Fruit fly (Drosophila melanogaster) whole organism, embryonic: ENCODE data around the gene CG12643.

ENCODE experiments used
- Bdp1 ChIP-seq: fragments of 200-800 bp; sonication (Bioruptor generic); optimal IDR thresholded peaks from 3 replicates; lab custom pipeline; 2016; ENCODE audit warnings: missing biosample characterization, missing genetic modification characterization
- CG10543 ChIP-seq: fragments of 200-800 bp; sonication (Bioruptor generic); optimal IDR thresholded peaks from 3 replicates; lab custom pipeline; 2017; ENCODE audit warnings: missing biosample characterization, mild to moderate bottlenecking, missing genetic modification characterization, moderate library complexity
- CG11695 ChIP-seq: fragments of 200-800 bp; sonication (Bioruptor generic); IDR thresholded peaks from 3 replicates; pipeline ENCODE4 v1.3.6; 2022; ENCODE audit warnings: missing biosample characterization, missing genetic modification characterization
- CG13424 ChIP-seq: fragments of 200-800 bp; sonication (Bioruptor generic); optimal IDR thresholded peaks from 2 replicates; lab custom pipeline; 2019; ENCODE audit warnings: missing biosample characterization, mild to moderate bottlenecking, missing genetic modification characterization, moderate library complexity
- CG14441 ChIP-seq: fragments of 200-800 bp; sonication (Bioruptor generic); IDR thresholded peaks from 2 replicates; pipeline ENCODE4 v1.3.6; 2022; ENCODE audit warnings: missing biosample characterization, missing genetic modification characterization
- CG15269 ChIP-seq: fragments of 200-800 bp; sonication (Bioruptor generic); optimal IDR thresholded peaks from 2 replicates; lab custom pipeline; 2018; ENCODE audit warnings: missing biosample characterization, mild to moderate bottlenecking, missing genetic modification characterization, moderate library complexity
- CG1603 ChIP-seq: fragments of 200-800 bp; sonication (Bioruptor generic); optimal IDR thresholded peaks from 2 replicates; lab custom pipeline; 2019; ENCODE audit warnings: missing biosample characterization, mild to moderate bottlenecking, missing genetic modification characterization, moderate library complexity
- CG17328 ChIP-seq: fragments of 200-800 bp; sonication (Bioruptor generic); IDR thresholded peaks from 2 replicates; pipeline ENCODE4 v1.3.6; 2022; ENCODE audit warnings: missing biosample characterization, missing genetic modification characterization
- CG17359 ChIP-seq: fragments of 200-800 bp; sonication (Bioruptor generic); optimal IDR thresholded peaks from 3 replicates; lab custom pipeline; 2018; ENCODE audit warnings: missing biosample characterization, mild to moderate bottlenecking, missing genetic modification characterization, moderate library complexity
- CG2678 ChIP-seq: fragments of 200-800 bp; sonication (Bioruptor generic); optimal IDR thresholded peaks from 3 replicates; lab custom pipeline; 2019; ENCODE audit warnings: missing biosample characterization, mild to moderate bottlenecking, missing genetic modification characterization, moderate library complexity
- CG2712 ChIP-seq: fragments of 200-800 bp; optimal IDR thresholded peaks from 3 replicates; lab custom pipeline; 2019; ENCODE audit warnings: missing biosample characterization, mild to moderate bottlenecking, missing genetic modification characterization, moderate library complexity
- CG4730 ChIP-seq: fragments of 200-800 bp; sonication (Bioruptor generic); IDR thresholded peaks from 2 replicates; pipeline ENCODE4 v1.3.6; 2022; ENCODE audit warnings: missing biosample characterization, missing genetic modification characterization
- CG7839 ChIP-seq: fragments of 200-800 bp; sonication (Bioruptor generic); optimal IDR thresholded peaks from 3 replicates; lab custom pipeline; 2018; ENCODE audit warnings: missing biosample characterization, mild to moderate bottlenecking, missing genetic modification characterization, moderate library complexity
- CG8388 ChIP-seq: fragments of 200-800 bp; sonication (Bioruptor generic); optimal IDR thresholded peaks from 2 replicates; lab custom pipeline; 2019; ENCODE audit warnings: missing biosample characterization, mild to moderate bottlenecking, missing genetic modification characterization, moderate library complexity
- CG9727 ChIP-seq: fragments of 200-800 bp; sonication (Bioruptor generic); optimal IDR thresholded peaks from 3 replicates; lab custom pipeline; 2017; ENCODE audit warnings: missing biosample characterization, mild to moderate bottlenecking, missing genetic modification characterization
- CG9817 ChIP-seq: fragments of 200-800 bp; sonication (Bioruptor generic); optimal IDR thresholded peaks from 2 replicates; lab custom pipeline; 2018; ENCODE audit warnings: missing biosample characterization, mild to moderate bottlenecking, missing genetic modification characterization, moderate library complexity
- Ets65A ChIP-seq: fragments of 200-800 bp; sonication (Bioruptor generic); peaks from one replicate; lab custom pipeline; 2016; ENCODE audit warnings: missing biosample characterization, missing genetic modification characterization
- H2.0 ChIP-seq: fragments of 200-800 bp; sonication (Bioruptor generic); IDR thresholded peaks from 2 replicates; pipeline ENCODE4 v1.3.6; 2022; ENCODE audit warnings: missing biosample characterization, missing genetic modification characterization
- HLH3B ChIP-seq: fragments of 200-800 bp; sonication (Bioruptor generic); IDR thresholded peaks from 2 replicates; pipeline ENCODE4 v1.3.6; 2022; ENCODE audit warnings: missing biosample characterization, missing genetic modification characterization
- HmgZ ChIP-seq: fragments of 200-800 bp; sonication (Bioruptor generic); optimal IDR thresholded peaks from 2 replicates; lab custom pipeline; 2018; ENCODE audit warnings: missing biosample characterization, mild to moderate bottlenecking, missing genetic modification characterization
- Hr51 ChIP-seq, 2 experiments: fragments of 200-800 bp; sonication (Bioruptor generic); optimal IDR thresholded peaks; 2 replicates in 1 of 2; 3 replicates in 1 of 2; lab custom pipeline; 2016 to 2018; ENCODE audit warnings: missing biosample characterization in 2 of 2, missing genetic modification characterization in 2 of 2, mild to moderate bottlenecking in 1 of 2, moderate library complexity in 1 of 2
- Hr78 ChIP-seq, 2 experiments: fragments of 200-800 bp in 1 of 2; fragments of >200 bp in 1 of 2; sonication (Bioruptor generic) in 1 of 2; optimal IDR thresholded peaks; 2 replicates each; lab custom pipeline; 2017 to 2019; ENCODE audit warnings: missing biosample characterization in 2 of 2, missing genetic modification characterization in 2 of 2, mild to moderate bottlenecking in 1 of 2, moderate library complexity in 1 of 2
- Med ChIP-seq: fragments of 200-800 bp; sonication (Bioruptor generic); peaks from one replicate; lab custom pipeline; 2016; ENCODE audit warnings: missing biosample characterization, missing genetic modification characterization, mild to moderate bottlenecking, inconsistent platforms, moderate library complexity
- Oaz ChIP-seq: fragments of 200-800 bp; sonication (Bioruptor generic); IDR thresholded peaks from 2 replicates; pipeline ENCODE4 v1.3.6; 2022; ENCODE audit warnings: missing biosample characterization, missing genetic modification characterization
- Oli ChIP-seq: fragments of 200-800 bp; sonication (Bioruptor generic); optimal IDR thresholded peaks from 2 replicates; lab custom pipeline; 2018; ENCODE audit warnings: missing biosample characterization, mild to moderate bottlenecking, missing genetic modification characterization, moderate library complexity
- Rx ChIP-seq: fragments of 200-800 bp; sonication (Bioruptor generic); IDR thresholded peaks from 2 replicates; pipeline ENCODE4 v1.3.6; 2022; ENCODE audit warnings: missing biosample characterization, missing genetic modification characterization
- Sox100B ChIP-seq: fragments of 200-800 bp; sonication (Bioruptor generic); optimal IDR thresholded peaks from 3 replicates; lab custom pipeline; 2018; ENCODE audit warnings: missing biosample characterization, mild to moderate bottlenecking, missing genetic modification characterization
- Spps ChIP-seq: fragments of 200-800 bp; sonication (Bioruptor generic); optimal IDR thresholded peaks from 2 replicates; lab custom pipeline; 2018; ENCODE audit warnings: missing biosample characterization, mild to moderate bottlenecking, missing genetic modification characterization
- Ssrp ChIP-seq: fragments of 200-800 bp; sonication (Bioruptor generic); optimal IDR thresholded peaks from 2 replicates; lab custom pipeline; 2018; ENCODE audit warnings: missing biosample characterization, mild to moderate bottlenecking, missing genetic modification characterization, moderate library complexity
- Taf1 ChIP-seq: fragments of 200-800 bp; sonication (Bioruptor generic); IDR thresholded peaks from 2 replicates; pipeline ENCODE4 v1.3.6; 2022; ENCODE audit warnings: missing biosample characterization, missing genetic modification characterization
- Xrp1 ChIP-seq: fragments of 200-800 bp; sonication (Bioruptor generic); IDR thresholded peaks from 2 replicates; pipeline ENCODE4 v1.3.6; 2022; ENCODE audit warnings: missing biosample characterization, missing genetic modification characterization
- ap ChIP-seq: fragments of 200-800 bp; sonication (Bioruptor generic); IDR thresholded peaks from 2 replicates; pipeline ENCODE4 v1.3.6; 2022; ENCODE audit warnings: missing biosample characterization, missing genetic modification characterization
- ase ChIP-seq: fragments of 200-800 bp; sonication (Bioruptor generic); IDR thresholded peaks from 3 replicates; pipeline ENCODE4 v1.3.6; 2022; ENCODE audit warnings: missing biosample characterization, missing genetic modification characterization
- ash1 ChIP-seq: fragments of 200-800 bp; sonication (Bioruptor generic); optimal IDR thresholded peaks from 2 replicates; lab custom pipeline; 2018; ENCODE audit warnings: missing biosample characterization, mild to moderate bottlenecking, missing genetic modification characterization
- bsh ChIP-seq, 2 experiments: fragments of 200-800 bp; sonication (Bioruptor generic); optimal IDR thresholded peaks; 2 replicates each; lab custom pipeline; 2017 to 2018; ENCODE audit warnings: mild to moderate bottlenecking in 2 of 2, missing biosample characterization in 2 of 2, missing genetic modification characterization in 2 of 2, moderate library complexity in 1 of 2
- dpn ChIP-seq, 2 experiments: fragments of 200-800 bp; sonication (Bioruptor generic); optimal IDR thresholded peaks; 3 replicates each; lab custom pipeline; 2016; ENCODE audit warnings: missing biosample characterization in 2 of 2, missing genetic modification characterization in 2 of 2
- gem ChIP-seq: fragments of 200-800 bp; sonication (Bioruptor generic); optimal IDR thresholded peaks from 2 replicates; lab custom pipeline; 2019; ENCODE audit warnings: missing biosample characterization, mild to moderate bottlenecking, missing genetic modification characterization, moderate library complexity
- gsb ChIP-seq: fragments of 200-800 bp; sonication (Bioruptor generic); IDR thresholded peaks from 2 replicates; pipeline ENCODE4 v1.3.6; 2022; ENCODE audit warnings: missing biosample characterization, missing genetic modification characterization
- jigr1 ChIP-seq: fragments of 200-800 bp; sonication (Bioruptor generic); IDR thresholded peaks from 3 replicates; pipeline ENCODE4 v1.3.6; 2022; ENCODE audit warnings: missing biosample characterization, missing genetic modification characterization
- lmd ChIP-seq: fragments of 200-800 bp; sonication (Bioruptor generic); IDR thresholded peaks from 2 replicates; pipeline ENCODE4 v1.3.6; 2022; ENCODE audit warnings: missing biosample characterization, missing genetic modification characterization
- nmo ChIP-seq: fragments of 200-800 bp; sonication (Bioruptor generic); optimal IDR thresholded peaks from 2 replicates; lab custom pipeline; 2018; ENCODE audit warnings: missing biosample characterization, mild to moderate bottlenecking, missing genetic modification characterization, moderate library complexity
- prd ChIP-seq, 3 experiments: fragments of >200 bp in 2 of 3; fragments of 200-800 bp in 1 of 3; sonication (Bioruptor generic) in 1 of 3; optimal IDR thresholded peaks in 2 of 3; IDR thresholded peaks in 1 of 3; 2 replicates in 2 of 3; 3 replicates in 1 of 3; pipeline versions ENCODE4 v1.3.6 to Lab custom; 2017 to 2022; ENCODE audit warnings: missing biosample characterization in 1 of 3, missing genetic modification characterization in 1 of 3
- pros ChIP-seq: fragments of 200-800 bp; sonication (Bioruptor generic); optimal IDR thresholded peaks from 3 replicates; lab custom pipeline; 2019; ENCODE audit warnings: missing biosample characterization, mild to moderate bottlenecking, missing genetic modification characterization, moderate library complexity
- salm ChIP-seq: fragments of 200-800 bp; sonication (Bioruptor generic); optimal IDR thresholded peaks from 2 replicates; lab custom pipeline; 2018; ENCODE audit warnings: missing biosample characterization, mild to moderate bottlenecking, missing genetic modification characterization
- sd ChIP-seq: fragments of 200-800 bp; sonication (Bioruptor generic); optimal IDR thresholded peaks from 3 replicates; lab custom pipeline; 2018; ENCODE audit warnings: missing biosample characterization, mild to moderate bottlenecking, missing genetic modification characterization, moderate library complexity
- stc ChIP-seq: fragments of 200-800 bp; sonication (Bioruptor generic); IDR thresholded peaks from 2 replicates; pipeline ENCODE4 v1.3.6; 2022; ENCODE audit warnings: missing biosample characterization, missing genetic modification characterization
- ttk ChIP-seq: fragments of 200-800 bp; sonication (Bioruptor generic); IDR thresholded peaks from 2 replicates; pipeline ENCODE4 v2.1.2; 2022; ENCODE audit warnings: missing biosample characterization, missing genetic modification characterization
- yki ChIP-seq: fragments of >200 bp; optimal IDR thresholded peaks from 3 replicates; lab custom pipeline; 2018
- zen ChIP-seq: fragments of 200-800 bp; sonication (Bioruptor generic); optimal IDR thresholded peaks from 3 replicates; lab custom pipeline; 2018; ENCODE audit warnings: missing biosample characterization, mild to moderate bottlenecking, missing genetic modification characterization, moderate library complexity

CG12643 gene

DNA sequence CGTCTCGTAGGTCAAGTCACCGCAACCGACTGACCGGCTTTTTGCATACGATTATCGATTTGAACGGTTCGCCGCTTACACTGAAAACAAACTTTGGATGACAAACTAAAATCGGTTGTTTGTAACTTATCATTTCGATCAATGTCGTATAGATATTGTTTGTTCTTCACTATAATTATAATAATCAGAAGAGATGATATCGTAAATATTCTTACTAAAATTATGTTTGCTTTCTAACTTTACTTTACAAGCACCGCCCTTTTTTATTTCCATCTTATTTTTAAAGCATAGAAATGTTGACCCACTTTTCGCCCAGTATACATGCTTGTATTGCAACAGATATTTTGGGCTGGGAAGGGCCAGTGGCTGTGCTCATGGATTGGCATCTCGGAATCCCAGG, 32.0 kb downstream of the CG12643 start, which contains the start of gene CG2961 (continued):
- peak; percentile 54; the same call in 1 of the 2 replicates for TF ChIP-seq ttk (GFP tag; lab: Robert Waterston, UW)
- TF ChIP-seq CG9727, result no peak
- TF ChIP-seq CG7839 (tag; lab: Kevin White, UChicago), result peak; percentile 22
- peak; percentile 1 for TF ChIP-seq CG8388
- TF ChIP-seq CG15269 (tag; lab: Kevin White, UChicago), result peak; percentile 58
- no peak for TF ChIP-seq salm
- no peak for TF ChIP-seq Spps (tag; lab: Kevin White, UChicago)
- TF ChIP-seq gsb, result no peak
- peak; percentile 34; the same call in 1 of the 2 replicates for TF ChIP-seq Xrp1
- TF ChIP-seq CG2678 (tag; lab: Kevin White, UChicago), result peak; percentile 44
- TF ChIP-seq nmo (GFP tag; lab: Kevin White, UChicago), result peak; percentile 43
- TF ChIP-seq Taf1 (GFP tag; lab: Robert Waterston, UW), result no peak
- peak; percentile 46 for TF ChIP-seq sd (tag; lab: Kevin White, UChicago)
- peak; percentile 38; the same call in 1 of the 2 replicates for TF ChIP-seq ap (GFP tag; lab: Robert Waterston, UW)
- peak; percentile 59 for TF ChIP-seq gem (tag; lab: Kevin White, UChicago)
- TF ChIP-seq Ets65A, result peak; percentile 65
- peak in 1 of 2 experiments; percentile 77 for TF ChIP-seq Hr51 (GFP tag; optimal IDR thresholded peaks at IDR 0.05; lab: Kevin White, UChicago)
- peak in 1 of 2 experiments; percentile 50 for TF ChIP-seq bsh (GFP tag; optimal IDR thresholded peaks at IDR 0.05; lab: Kevin White, UChicago)
- TF ChIP-seq prd (optimal IDR thresholded peaks at IDR 0.05; lab: Kevin White, UChicago), result no peak
- TF ChIP-seq prd (GFP tag; IDR thresholded peaks at IDR 0.05; lab: Robert Waterston, UW), result peak; percentile 29; the same call in 1 of the 3 replicates
- no peak for TF ChIP-seq CG10543 (GFP tag; lab: Kevin White, UChicago)
- TF ChIP-seq jigr1 (GFP tag; lab: Robert Waterston, UW), result no peak
- TF ChIP-seq CG11695 (GFP tag; lab: Robert Waterston, UW), result peak; percentile 23; the same call in 1 of the 3 replicates
- no peak for TF ChIP-seq dpn (GFP tag; optimal IDR thresholded peaks at IDR 0.05; lab: Kevin White, UChicago)
- no peak for TF ChIP-seq ash1 (GFP tag; lab: Kevin White, UChicago)
- TF ChIP-seq Bdp1 (GFP tag; lab: Kevin White, UChicago), result no peak
- TF ChIP-seq ase, result 0 out of 3 replicates have a peak, but pooled peaks have one; percentile 8
- TF ChIP-seq pros (GFP tag; lab: Kevin White, UChicago), result peak; percentile 13
- TF ChIP-seq Hr78 (GFP tag; optimal IDR thresholded peaks at IDR 0.05; lab: Kevin White, UChicago), result peak in 1 of 2 experiments; percentile 73
- peak; percentile 28 for TF ChIP-seq Ssrp (tag; lab: Kevin White, UChicago)
- TF ChIP-seq lmd, result peak; percentile 14; the same call in 1 of the 2 replicates
- TF ChIP-seq CG13424 (tag; lab: Kevin White, UChicago), result peak; percentile 60
- no peak for TF ChIP-seq H2.0
- TF ChIP-seq CG2712 (tag; lab: Kevin White, UChicago), result peak; percentile 33
- no peak for TF ChIP-seq Rx (GFP tag; lab: Robert Waterston, UW)
- 0 out of 2 replicates have a peak, but pooled peaks have one; percentile 30 for TF ChIP-seq CG14441 (GFP tag; lab: Robert Waterston, UW)
- TF ChIP-seq stc (GFP tag; lab: Robert Waterston, UW), result peak; percentile 52
- TF ChIP-seq CG17328 (GFP tag; lab: Robert Waterston, UW), result 0 out of 2 replicates have a peak, but pooled peaks have one; percentile 8
- no peak for TF ChIP-seq yki (lab: Kevin White, UChicago)
- TF ChIP-seq HmgZ (tag; lab: Kevin White, UChicago), result no peak
- peak; percentile 38; the same call in 1 of the 2 replicates for TF ChIP-seq Oaz (GFP tag; lab: Robert Waterston, UW)
- TF ChIP-seq CG17359, result peak; percentile 45
- peak; percentile 43 for TF ChIP-seq Sox100B
- peak; percentile 21 for TF ChIP-seq CG1603
- TF ChIP-seq CG9817 (tag; lab: Kevin White, UChicago), result peak; percentile 10
- TF ChIP-seq zen, result no peak
- peak; percentile 79 for TF ChIP-seq Med (GFP tag; lab: Kevin White, UChicago)
- 0 out of 2 replicates have a peak, but pooled peaks have one; percentile 34 for TF ChIP-seq CG4730 (GFP tag; lab: Robert Waterston, UW)
- TF ChIP-seq Oli (tag; lab: Kevin White, UChicago), result peak; percentile 47
- 0 out of 2 replicates have a peak, but pooled peaks have one; percentile 22 for TF ChIP-seq HLH3B (GFP tag; lab: Robert Waterston, UW)
